Worm (Caenorhabditis elegans) whole organism, mixed stage, embryonic: Measurements from ENCODE around the gene F52B10.3.

Experiments
- M03D4.4 ChIP-seq: sonication (generic microtip); optimal IDR thresholded peaks from 2 replicates; lab custom pipeline; 2017; ENCODE audit warnings: mild to moderate bottlenecking, missing genetic modification characterization, missing compliant biosample characterization
- bed-3 ChIP-seq: fragments of 200-800 bp; sonication (Bioruptor generic); optimal IDR thresholded peaks from 3 replicates; lab custom pipeline; 2018; ENCODE audit warnings: mild to moderate bottlenecking, missing genetic modification characterization, moderate library complexity, missing compliant biosample characterization
- blmp-1 ChIP-seq: fragments of 150-350 bp; optimal IDR thresholded peaks from 2 replicates; lab custom pipeline; 2014; ENCODE audit warnings: missing biosample characterization, missing genetic modification characterization
- ceh-39 ChIP-seq: fragments of 150-350 bp; optimal IDR thresholded peaks from 2 replicates; lab custom pipeline; 2014; ENCODE audit warnings: missing biosample characterization, missing genetic modification characterization
- ceh-43 ChIP-seq: fragments of 200-800 bp; sonication (Bioruptor generic); optimal IDR thresholded peaks from 2 replicates; lab custom pipeline; 2018; ENCODE audit warnings: mild to moderate bottlenecking, missing genetic modification characterization, moderate library complexity, missing compliant biosample characterization
- ceh-83 ChIP-seq: fragments of 200-800 bp; sonication (Bioruptor generic); optimal IDR thresholded peaks from 2 replicates; lab custom pipeline; 2018; ENCODE audit warnings: mild to moderate bottlenecking, missing genetic modification characterization, missing compliant biosample characterization
- ces-1 ChIP-seq: fragments of 150-350 bp; optimal IDR thresholded peaks from 2 replicates; lab custom pipeline; 2014; ENCODE audit warnings: missing biosample characterization, missing genetic modification reagents, missing genetic modification characterization
- cnd-1 ChIP-seq: fragments of 200-800 bp; sonication (Bioruptor generic); optimal IDR thresholded peaks from 2 replicates; lab custom pipeline; 2018; ENCODE audit warnings: mild to moderate bottlenecking, missing genetic modification characterization, missing compliant biosample characterization
- drap-1 ChIP-seq: fragments of 200-800 bp; sonication (Bioruptor generic); optimal IDR thresholded peaks from 3 replicates; lab custom pipeline; 2018; ENCODE audit warnings: mild to moderate bottlenecking, missing genetic modification characterization, missing compliant biosample characterization
- elt-1 ChIP-seq: sonication (generic microtip); optimal IDR thresholded peaks from 2 replicates; lab custom pipeline; 2017; ENCODE audit warnings: missing genetic modification characterization, mild to moderate bottlenecking, missing compliant biosample characterization, antibody characterized with exemption, moderate library complexity, borderline replicate concordance; ENCODE audit not compliant: insufficient read depth
- elt-3 ChIP-seq: fragments of 150-350 bp; optimal IDR thresholded peaks from 2 replicates; lab custom pipeline; 2014; ENCODE audit warnings: missing biosample characterization, missing genetic modification characterization
- flh-1 ChIP-seq: fragments of 200-800 bp; sonication (Bioruptor generic); optimal IDR thresholded peaks from 2 replicates; lab custom pipeline; 2018; ENCODE audit warnings: mild to moderate bottlenecking, missing genetic modification characterization, moderate library complexity, missing compliant biosample characterization
- ham-2 ChIP-seq: fragments of 200-800 bp; sonication (Bioruptor generic); optimal IDR thresholded peaks from 2 replicates; lab custom pipeline; 2018; ENCODE audit warnings: mild to moderate bottlenecking, missing genetic modification characterization, missing compliant biosample characterization
- hlh-1 ChIP-seq: fragments of 150-350 bp; optimal IDR thresholded peaks from 2 replicates; lab custom pipeline; 2014; ENCODE audit warnings: missing biosample characterization, missing genetic modification reagents, missing genetic modification characterization
- lin-13 ChIP-seq: fragments of 150-350 bp; optimal IDR thresholded peaks from 2 replicates; lab custom pipeline; 2014; ENCODE audit warnings: missing biosample characterization, missing genetic modification characterization
- lin-32 ChIP-seq: fragments of 200-800 bp; sonication (Bioruptor generic); optimal IDR thresholded peaks from 2 replicates; lab custom pipeline; 2018; ENCODE audit warnings: mild to moderate bottlenecking, missing genetic modification characterization, missing compliant biosample characterization
- lsy-2 ChIP-seq: fragments of 150-350 bp; optimal IDR thresholded peaks from 2 replicates; lab custom pipeline; 2014; ENCODE audit warnings: missing biosample characterization, missing genetic modification characterization
- mab-5 ChIP-seq: fragments of 150-350 bp; optimal IDR thresholded peaks from 2 replicates; lab custom pipeline; 2014; ENCODE audit warnings: missing biosample characterization, missing genetic modification characterization
- mep-1 ChIP-seq: fragments of 150-350 bp; optimal IDR thresholded peaks from 2 replicates; lab custom pipeline; 2017; ENCODE audit warnings: missing biosample characterization, missing genetic modification reagents, missing genetic modification characterization, inconsistent platforms
- mls-2 ChIP-seq: sonication (generic microtip); optimal IDR thresholded peaks from 2 replicates; lab custom pipeline; 2016; ENCODE audit warnings: mild to moderate bottlenecking, missing genetic modification characterization, moderate library complexity, missing compliant biosample characterization
- nhr-12 ChIP-seq: fragments of 150-350 bp; optimal IDR thresholded peaks from 2 replicates; lab custom pipeline; 2014; ENCODE audit warnings: missing biosample characterization, missing genetic modification characterization
- nhr-2 ChIP-seq: fragments of 150-350 bp; optimal IDR thresholded peaks from 2 replicates; lab custom pipeline; 2014; ENCODE audit warnings: missing biosample characterization, missing genetic modification characterization
- nhr-237 ChIP-seq: fragments of 150-350 bp; optimal IDR thresholded peaks from 2 replicates; lab custom pipeline; 2014; ENCODE audit warnings: missing biosample characterization, missing genetic modification characterization
- nhr-28 ChIP-seq: fragments of 150-350 bp; optimal IDR thresholded peaks from 2 replicates; lab custom pipeline; 2014; ENCODE audit warnings: missing biosample characterization, missing genetic modification characterization
- nhr-76 ChIP-seq: sonication (generic microtip); optimal IDR thresholded peaks from 2 replicates; lab custom pipeline; 2017; ENCODE audit warnings: missing biosample characterization, missing genetic modification characterization
- pha-4 ChIP-seq: fragments of 150-350 bp; optimal IDR thresholded peaks from 2 replicates; lab custom pipeline; 2018; ENCODE audit warnings: missing biosample characterization, missing genetic modification reagents, missing genetic modification characterization
- sem-2 ChIP-seq: fragments of 200-800 bp; sonication (Bioruptor generic); optimal IDR thresholded peaks from 2 replicates; lab custom pipeline; 2018; ENCODE audit warnings: mild to moderate bottlenecking, missing genetic modification characterization, missing compliant biosample characterization
- snpc-4 ChIP-seq: fragments of 150-350 bp; optimal IDR thresholded peaks from 2 replicates; lab custom pipeline; 2014; ENCODE audit warnings: missing biosample characterization, missing genetic modification characterization
- sptf-1 ChIP-seq: sonication (generic microtip); optimal IDR thresholded peaks from 2 replicates; lab custom pipeline; 2017; ENCODE audit warnings: mild to moderate bottlenecking, missing genetic modification characterization, moderate library complexity, missing compliant biosample characterization
- tbx-8 ChIP-seq: fragments of 200-800 bp; sonication (Bioruptor generic); optimal IDR thresholded peaks from 2 replicates; lab custom pipeline; 2018; ENCODE audit warnings: mild to moderate bottlenecking, missing genetic modification characterization, moderate library complexity, missing compliant biosample characterization
- unc-120 ChIP-seq: sonication (generic microtip); optimal IDR thresholded peaks from 2 replicates; lab custom pipeline; 2017; ENCODE audit warnings: missing genetic modification characterization, missing compliant biosample characterization; ENCODE audit not compliant: poor library complexity, severe bottlenecking
- unc-39 ChIP-seq: fragments of 150-350 bp; optimal IDR thresholded peaks from 2 replicates; lab custom pipeline; 2014; ENCODE audit warnings: missing biosample characterization, missing genetic modification characterization
- unc-62 ChIP-seq: fragments of 150-350 bp; optimal IDR thresholded peaks from 2 replicates; lab custom pipeline; 2014; ENCODE audit warnings: missing biosample characterization, missing genetic modification reagents, missing genetic modification characterization
- zip-8 ChIP-seq: fragments of 150-350 bp; optimal IDR thresholded peaks from 2 replicates; lab custom pipeline; 2014; ENCODE audit warnings: missing biosample characterization, missing genetic modification characterization
- ztf-11 ChIP-seq: fragments of 150-350 bp; optimal IDR thresholded peaks from 2 replicates; lab custom pipeline; 2014; ENCODE audit warnings: missing biosample characterization, missing genetic modification characterization

F52B10.3 gene

DNA sequence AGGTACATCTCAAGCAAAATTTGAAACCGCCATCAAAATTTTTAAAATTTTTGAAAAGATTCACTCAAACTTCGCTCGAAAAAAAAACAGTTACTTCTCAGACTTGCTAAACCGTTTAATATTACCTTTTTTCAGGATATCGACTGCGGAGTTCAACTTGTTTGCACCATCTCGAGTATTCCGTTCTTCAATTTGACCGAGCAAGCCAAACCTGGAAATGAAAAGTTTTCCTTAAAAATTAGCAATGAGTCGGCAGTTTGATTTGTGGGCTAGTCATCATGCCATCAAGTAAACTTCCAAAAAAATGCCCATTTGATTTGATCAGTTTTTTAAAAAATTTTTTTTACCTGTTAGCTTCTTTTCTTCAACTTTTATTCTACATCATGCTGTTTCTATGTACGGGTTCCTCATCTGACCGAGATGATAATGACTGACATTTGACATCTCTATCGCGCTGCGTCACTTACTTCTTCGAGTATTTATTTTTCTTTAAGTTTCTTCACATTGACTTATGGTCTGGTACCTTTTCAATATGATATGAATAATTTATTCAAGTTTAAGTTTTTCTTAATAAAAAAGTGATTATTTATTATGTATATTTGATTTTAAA, 8.0 kb downstream of the F52B10.3 start:
- no peak for TF ChIP-seq ceh-39 (tag; lab: Kevin White, UChicago)
- no peak for TF ChIP-seq zip-8 (tag; lab: Kevin White, UChicago)
- TF ChIP-seq ceh-43 (GFP tag; lab: Kevin White, UChicago): no peak
- TF ChIP-seq nhr-28: no peak
- TF ChIP-seq tbx-8: no peak
- TF ChIP-seq blmp-1 (tag; lab: Kevin White, UChicago): no peak
- TF ChIP-seq elt-1 (tag; lab: Kevin White, UChicago): no peak
- TF ChIP-seq pha-4 (tag; lab: Kevin White, UChicago): no peak
- TF ChIP-seq nhr-2 (tag; lab: Kevin White, UChicago): no peak
- no peak for TF ChIP-seq lin-32 (GFP tag; lab: Kevin White, UChicago)
- TF ChIP-seq ces-1: no peak
- no peak for TF ChIP-seq snpc-4 (tag; lab: Kevin White, UChicago)
- TF ChIP-seq nhr-76 (tag; lab: Kevin White, UChicago): no peak
- no peak for TF ChIP-seq sem-2
- TF ChIP-seq mls-2 (tag; lab: Kevin White, UChicago): no peak
- TF ChIP-seq unc-39 (tag; lab: Kevin White, UChicago): no peak
- TF ChIP-seq ztf-11: no peak
- TF ChIP-seq ham-2 (GFP tag; lab: Kevin White, UChicago): no peak
- no peak for TF ChIP-seq drap-1 (GFP tag; lab: Kevin White, UChicago)

DNA sequence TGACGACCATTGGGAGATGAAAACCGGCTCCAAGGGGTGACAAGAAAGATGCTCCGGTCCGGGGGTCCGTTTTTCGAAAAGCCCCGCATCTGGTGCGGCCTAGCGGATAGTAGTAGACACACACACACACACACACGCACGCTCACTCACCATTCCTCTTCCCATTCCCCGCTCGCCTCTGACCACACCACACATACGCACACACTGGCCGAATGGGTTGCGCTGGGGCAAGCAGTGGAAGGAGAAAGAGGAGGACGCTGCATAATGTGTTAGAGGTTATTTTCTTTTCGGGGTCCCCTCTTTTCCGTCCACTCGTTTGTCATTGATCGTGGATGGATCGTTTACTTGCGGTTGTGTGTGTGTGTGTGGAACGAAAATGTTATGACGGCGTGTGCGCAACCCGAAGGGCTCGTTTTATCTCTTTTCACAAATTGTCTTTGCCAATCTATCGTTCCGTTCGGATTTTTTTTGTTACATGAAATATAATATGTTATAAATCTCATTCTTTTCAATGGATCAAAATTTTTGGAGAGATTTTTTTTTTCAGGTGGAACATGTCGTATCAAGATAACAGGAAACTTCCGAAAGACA, 12.7 kb downstream of the F52B10.3 start, which contains the start of gene vang-1:
TSS of gene vang-1 (plus strand) at position 541 of the 591 bp plus-strand sequence.
- TF ChIP-seq unc-120 (tag; lab: Kevin White, UChicago) (peak; percentile 48), elt-3 (tag; lab: Kevin White, UChicago) (no peak), drap-1 (GFP tag; lab: Kevin White, UChicago) (peak; percentile 74), nhr-237 (tag; lab: Kevin White, UChicago) (no peak), nhr-2 (tag; lab: Kevin White, UChicago) (no peak), mab-5 (tag; lab: Kevin White, UChicago) (no peak), nhr-28 (no peak), unc-62 (GFP tag; lab: Kevin White, UChicago) (peak; percentile 22), ces-1 (peak; percentile 16), ztf-11 (peak; percentile 61), mls-2 (tag; lab: Kevin White, UChicago) (peak; percentile 70), lin-32 (GFP tag; lab: Kevin White, UChicago) (peak; percentile 59), M03D4.4 (tag; lab: Kevin White, UChicago) (peak; percentile 26), hlh-1 (tag; lab: Kevin White, UChicago) (peak; percentile 24), flh-1 (no peak), nhr-76 (tag; lab: Kevin White, UChicago) (no peak), bed-3 (no peak), cnd-1 (tag; lab: Kevin White, UChicago) (peak; percentile 74), ceh-43 (GFP tag; lab: Kevin White, UChicago) (no peak), ceh-83 (peak; percentile 74), tbx-8 (no peak), zip-8 (tag; lab: Kevin White, UChicago) (no peak), ceh-39 (tag; lab: Kevin White, UChicago) (no peak), sptf-1 (tag; lab: Kevin White, UChicago) (peak; percentile 80), elt-1 (tag; lab: Kevin White, UChicago) (no peak), nhr-12 (tag; lab: Kevin White, UChicago) (no peak), mep-1 (tag; lab: Kevin White, UChicago) (peak; percentile 38), lsy-2 (tag; lab: Kevin White, UChicago) (no peak), lin-13 (tag; lab: Kevin White, UChicago) (peak; percentile 47), snpc-4 (tag; lab: Kevin White, UChicago) (no peak), blmp-1 (tag; lab: Kevin White, UChicago) (no peak), pha-4 (tag; lab: Kevin White, UChicago) (no peak), unc-39 (tag; lab: Kevin White, UChicago) (no peak), ham-2 (GFP tag; lab: Kevin White, UChicago) (peak; percentile 63), sem-2 (peak; percentile 50)
